Fruit fly (Drosophila melanogaster): ENCODE measurements around the gene MED24.
A peak's percentile ranks its signal among the peaks of the same experiment; 100 is the strongest.

MED24 gene

dm6 chr3L:8185263-8186227 is 5.5 kb upstream of the MED24 start (continued):
- TF ChIP-seq dmrt11E (tag; optimal IDR thresholded peaks at IDR 0.05) (no peak), Mrtf (GFP tag; IDR thresholded peaks at IDR 0.05) (no peak), Deaf1 (tag; optimal IDR thresholded peaks at IDR 0.05) (peak; percentile 23), grau (tag; optimal IDR thresholded peaks at IDR 0.05) (peak; percentile 36), Sry-β (GFP tag; optimal IDR thresholded peaks at IDR 0.05) (no peak), CG14014 (GFP tag; IDR thresholded peaks at IDR 0.05) (0 out of 2 replicates have a peak, but pooled peaks have one; percentile 5), CG3726 (GFP tag; IDR thresholded peaks at IDR 0.05) (no peak), dm (GFP tag; optimal IDR thresholded peaks at IDR 0.05) (no peak), CG16813 (GFP tag; IDR thresholded peaks at IDR 0.05; ENCODE audit: partially characterized antibody) (no peak), CG9797 (GFP tag; optimal IDR thresholded peaks at IDR 0.05) (no peak), kni (GFP tag; optimal IDR thresholded peaks at IDR 0.05) (no peak), pan (optimal IDR thresholded peaks at IDR 0.05) (no peak), pan (GFP tag; optimal IDR thresholded peaks at IDR 0.05 in 1 of 2, IDR thresholded peaks at IDR 0.05 in 1 of 2) (peak in 1 of 2 experiments; percentile 46), CG7963 (GFP tag; IDR thresholded peaks at IDR 0.05; ENCODE audit: partially characterized antibody) (no peak), unpg (GFP tag; optimal IDR thresholded peaks at IDR 0.05) (peak; percentile 38), D19A (tag; optimal IDR thresholded peaks at IDR 0.05) (peak; percentile 100), ATbp (GFP tag; optimal IDR thresholded peaks at IDR 0.05) (peak; percentile 26), Dfd (GFP tag; optimal IDR thresholded peaks at IDR 0.05) (no peak), Vsx1 (GFP tag; optimal IDR thresholded peaks at IDR 0.05) (peak; percentile 47), CTCF (GFP tag; optimal IDR thresholded peaks at IDR 0.05) (no peak), ERR (GFP tag; optimal IDR thresholded peaks at IDR 0.05) (peak; percentile 90), nerfin-1 (tag; optimal IDR thresholded peaks at IDR 0.05) (peak; percentile 2), Adf1 (GFP tag; IDR thresholded peaks at IDR 0.05) (no peak), Awh (GFP tag; IDR thresholded peaks at IDR 0.05) (0 out of 2 replicates have a peak, but pooled peaks have one; percentile 25), Oli (tag; optimal IDR thresholded peaks at IDR 0.05) (peak; percentile 54), CG6689 (GFP tag; IDR thresholded peaks at IDR 0.05) (peak; percentile 46), Pdp1 (GFP tag; optimal IDR thresholded peaks at IDR 0.05) (peak; percentile 60 to 97), ind (GFP tag; optimal IDR thresholded peaks at IDR 0.05) (peak; percentile 51), gsb-n (tag; optimal IDR thresholded peaks at IDR 0.05) (no peak), NFAT (GFP tag; IDR thresholded peaks at IDR 0.05) (no peak), CG18619 (GFP tag; optimal IDR thresholded peaks at IDR 0.05) (no peak), tgo (GFP tag; IDR thresholded peaks at IDR 0.05) (peak; percentile 51), insv (GFP tag; optimal IDR thresholded peaks at IDR 0.05) (no peak), CG14965 (GFP tag; optimal IDR thresholded peaks at IDR 0.05; ENCODE audit: borderline replicate concordance) (no peak), slp2 (GFP tag; optimal IDR thresholded peaks at IDR 0.05) (peak; percentile 9), Sox100B (GFP tag; optimal IDR thresholded peaks at IDR 0.05) (peak; percentile 6), sim (GFP tag; IDR thresholded peaks at IDR 0.05) (no peak), fd64A (GFP tag; optimal IDR thresholded peaks at IDR 0.05) (peak; percentile 5), CG42726 (GFP tag; IDR thresholded peaks at IDR 0.05; ENCODE audit: partially characterized antibody) (no peak), caup (GFP tag; optimal IDR thresholded peaks at IDR 0.05; ENCODE audit: severe bottlenecking) (peak; percentile 57), CG1529 (GFP tag; optimal IDR thresholded peaks at IDR 0.05) (peak; percentile 2), lmd (GFP tag; IDR thresholded peaks at IDR 0.05) (peak; percentile 63), scrt (GFP tag; optimal IDR thresholded peaks at IDR 0.05) (peak; percentile 19), vfl (GFP tag; optimal IDR thresholded peaks at IDR 0.05) (peak; percentile 32), CG2129 (GFP tag; IDR thresholded peaks at IDR 0.05; ENCODE audit: partially characterized antibody) (no peak), Ets97D (GFP tag; optimal IDR thresholded peaks at IDR 0.05) (peak; percentile 5), Six4 (GFP tag; optimal IDR thresholded peaks at IDR 0.05) (no peak), CG31441 (GFP tag; IDR thresholded peaks at IDR 0.05) (peak; percentile 51)

Measured in whole organism, embryonic.